Fruit fly (Drosophila melanogaster): ENCODE data around the gene CG11109.
A peak's percentile ranks its signal among the peaks of the same experiment; 100 is the strongest.

CG11109 gene

DNA sequence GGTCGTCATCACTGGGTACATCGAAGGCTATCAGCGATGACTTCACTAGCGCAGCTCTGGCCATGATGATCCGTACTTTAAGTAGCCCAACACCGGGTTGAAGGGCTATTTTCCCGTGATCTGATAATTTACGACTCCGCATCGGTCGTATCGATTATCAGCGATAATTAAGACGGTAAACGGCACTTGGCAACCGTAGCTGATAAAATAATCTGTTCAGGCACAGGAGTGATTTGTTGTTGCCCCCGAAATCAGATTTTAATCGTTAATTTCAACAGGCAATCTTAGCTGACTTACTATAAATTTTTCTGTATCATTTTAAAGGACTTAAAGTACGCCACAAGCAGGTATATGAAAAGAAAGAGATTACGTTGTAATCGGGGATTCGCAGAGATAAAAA, 13.8 kb downstream of the CG11109 start:
- TF ChIP-seq bowl (GFP tag; IDR thresholded peaks at IDR 0.05) (no peak), sc (optimal IDR thresholded peaks at IDR 0.05) (no peak), sc (GFP tag; optimal IDR thresholded peaks at IDR 0.05) (no peak), CG34376 (GFP tag; optimal IDR thresholded peaks at IDR 0.05) (peak; percentile 9), grn (GFP tag; optimal IDR thresholded peaks at IDR 0.05) (peak; percentile 84), Ravus (GFP tag; IDR thresholded peaks at IDR 0.05) (no peak), kah (GFP tag; optimal IDR thresholded peaks at IDR 0.05) (no peak), Dbx (GFP tag; IDR thresholded peaks at IDR 0.05) (no peak), nerfin-2 (GFP tag; IDR thresholded peaks at IDR 0.05; ENCODE audit: partially characterized antibody) (no peak), chinmo (GFP tag; IDR thresholded peaks at IDR 0.05; ENCODE audit: partially characterized antibody) (0 out of 4 replicates have a peak, but pooled peaks have one; percentile 13), CG34422 (GFP tag; IDR thresholded peaks at IDR 0.05) (no peak), Gsc (GFP tag; IDR thresholded peaks at IDR 0.05) (no peak), exex (tag; optimal IDR thresholded peaks at IDR 0.05) (peak; percentile 98), CG30020 (tag; optimal IDR thresholded peaks at IDR 0.05) (no peak), CG17361 (GFP tag; IDR thresholded peaks at IDR 0.05) (no peak), wdn (GFP tag; IDR thresholded peaks at IDR 0.05) (no peak), CG9932 (GFP tag; IDR thresholded peaks at IDR 0.05) (no peak), zfh1 (GFP tag; IDR thresholded peaks at IDR 0.05) (no peak), Oaz (GFP tag; IDR thresholded peaks at IDR 0.05) (no peak)

DNA sequence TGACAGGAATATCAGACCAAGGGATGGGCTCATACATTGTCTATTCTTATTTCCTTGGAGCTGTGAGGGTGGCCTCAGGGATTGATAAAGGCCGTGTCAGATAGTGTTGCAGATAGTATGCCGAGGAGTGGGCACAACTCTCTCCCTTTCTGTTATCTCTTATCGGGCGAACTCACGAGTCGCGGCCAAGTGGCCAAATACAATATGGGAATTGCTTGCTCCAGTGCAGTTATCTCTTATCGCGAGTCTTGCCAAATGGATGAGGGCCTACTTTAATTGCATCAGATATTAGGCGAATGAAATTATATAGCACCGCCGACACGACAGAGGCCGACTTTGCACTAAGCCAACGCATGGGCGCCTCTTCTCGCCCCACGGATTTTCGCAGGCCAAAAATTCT, 14.9 kb downstream of the CG11109 start:
- no peak for TF ChIP-seq sob (GFP tag; IDR thresholded peaks at IDR 0.05)
- TF ChIP-seq Elba2 (GFP tag; optimal IDR thresholded peaks at IDR 0.05): no peak
- TF ChIP-seq CG13624 (GFP tag; optimal IDR thresholded peaks at IDR 0.05): no peak
- no peak for TF ChIP-seq slp2 (GFP tag; optimal IDR thresholded peaks at IDR 0.05)
- TF ChIP-seq Med (GFP tag): peak; percentile 25
- TF ChIP-seq CG16779 (GFP tag; IDR thresholded peaks at IDR 0.05): no peak
- no peak for TF ChIP-seq BtbVII (GFP tag; optimal IDR thresholded peaks at IDR 0.05)
- no peak for TF ChIP-seq CoRest (tag; optimal IDR thresholded peaks at IDR 0.05)
- no peak for TF ChIP-seq Tbp (GFP tag; optimal IDR thresholded peaks at IDR 0.05)
- TF ChIP-seq CG7556 (GFP tag; optimal IDR thresholded peaks at IDR 0.05): no peak
- no peak for TF ChIP-seq Myb (GFP tag; optimal IDR thresholded peaks at IDR 0.05)
- TF ChIP-seq luna (GFP tag; optimal IDR thresholded peaks at IDR 0.05): no peak
- TF ChIP-seq CG7745 (tag; optimal IDR thresholded peaks at IDR 0.05): no peak
- no peak for TF ChIP-seq da (GFP tag; optimal IDR thresholded peaks at IDR 0.05)
- TF ChIP-seq CG9609 (GFP tag; optimal IDR thresholded peaks at IDR 0.05): no peak
- no peak for TF ChIP-seq slbo (GFP tag; IDR thresholded peaks at IDR 0.05)
- no peak for TF ChIP-seq CG1832 (GFP tag; optimal IDR thresholded peaks at IDR 0.05)
- 0 out of 3 replicates have a peak, but pooled peaks have one; percentile 47 for TF ChIP-seq CG2199 (GFP tag; IDR thresholded peaks at IDR 0.05)
- TF ChIP-seq esg (GFP tag; conservative IDR thresholded peaks at IDR 0.05): no peak
- peak; percentile 85 for TF ChIP-seq grn (GFP tag; optimal IDR thresholded peaks at IDR 0.05)
- TF ChIP-seq CG2678 (tag; optimal IDR thresholded peaks at IDR 0.05): no peak
- no peak for TF ChIP-seq ro (GFP tag; IDR thresholded peaks at IDR 0.05)
- TF ChIP-seq pan (optimal IDR thresholded peaks at IDR 0.05): no peak
- no peak for TF ChIP-seq pan (GFP tag; optimal IDR thresholded peaks at IDR 0.05 in 1 of 2, IDR thresholded peaks at IDR 0.05 in 1 of 2)
- no peak for TF ChIP-seq CG2889 (GFP tag; IDR thresholded peaks at IDR 0.05)
- TF ChIP-seq HLH54F (GFP tag; optimal IDR thresholded peaks at IDR 0.05): no peak
- no peak for TF ChIP-seq CG9797 (GFP tag; optimal IDR thresholded peaks at IDR 0.05)
- TF ChIP-seq croc (GFP tag; conservative IDR thresholded peaks at IDR 0.05): no peak
- TF ChIP-seq Xbp1 (GFP tag; optimal IDR thresholded peaks at IDR 0.05): no peak
- TF ChIP-seq Usf (GFP tag; optimal IDR thresholded peaks at IDR 0.05): no peak
- no peak for TF ChIP-seq CG12744 (GFP tag; optimal IDR thresholded peaks at IDR 0.05)
- no peak for TF ChIP-seq br (optimal IDR thresholded peaks at IDR 0.05)
- no peak for TF ChIP-seq CG7372 (GFP tag; IDR thresholded peaks at IDR 0.05)
- peak; percentile 35 for TF ChIP-seq mirr (GFP tag; optimal IDR thresholded peaks at IDR 0.05)
- peak; percentile 1 for TF ChIP-seq exex (tag; optimal IDR thresholded peaks at IDR 0.05)
- peak; percentile 60 for TF ChIP-seq GATAe (GFP tag; conservative IDR thresholded peaks at IDR 0.05)
- TF ChIP-seq Nf-YB (GFP tag; optimal IDR thresholded peaks at IDR 0.05): no peak

Measured in whole organism, embryonic.